Worm (Caenorhabditis elegans): Measurements from ENCODE around the gene str-260.

- TF ChIP-seq blmp-1 (tag; optimal IDR thresholded peaks at IDR 0.05): no peak
- no peak for TF ChIP-seq nhr-12 (tag; optimal IDR thresholded peaks at IDR 0.05)
- no peak for TF ChIP-seq nhr-237 (tag; optimal IDR thresholded peaks at IDR 0.05)
Measured at ce11 chrV:3541117-3541516, 14.1 kb downstream of the str-260 start, which contains the start of gene srbc-67.

Measured in whole organism, mixed stage, embryonic.